Worm (Caenorhabditis elegans): ENCODE results near the gene emc-5.

DNA sequence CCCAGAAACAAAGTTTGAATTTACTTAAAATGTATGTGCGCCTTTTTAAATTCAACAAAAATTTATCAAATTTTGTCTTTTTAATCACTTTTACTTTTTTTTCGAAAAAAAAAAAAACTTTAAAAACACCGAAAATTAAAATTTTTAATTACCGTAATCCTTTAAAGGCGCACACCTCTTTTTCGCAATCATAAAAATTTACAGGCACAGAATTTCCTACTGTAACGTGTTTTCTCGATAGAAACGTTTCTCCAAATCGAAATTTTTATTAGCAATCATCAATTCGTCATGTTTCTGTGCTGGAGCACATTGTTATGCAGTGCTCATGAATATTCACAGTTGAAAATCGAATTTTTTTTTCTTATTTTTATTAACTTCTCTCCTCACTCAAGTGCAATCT lies 39.9 kb downstream of the emc-5 start:
- TF ChIP-seq W03F9.2 (tag; optimal IDR thresholded peaks at IDR 0.05) (no peak), him-1 (tag; optimal IDR thresholded peaks at IDR 0.05) (no peak)
